Fruit fly (Drosophila melanogaster) whole organism, embryonic: Measurements from ENCODE around the gene CG7381.

Source experiments
- ATbp ChIP-seq: fragments of 200-800 bp; sonication (Bioruptor generic); optimal IDR thresholded peaks from 2 replicates; lab custom pipeline; 2017; ENCODE audit warnings: missing biosample characterization, mild to moderate bottlenecking, missing genetic modification characterization, missing genetic modification reagents
- Ada2b ChIP-seq: fragments of 200-800 bp; sonication (Bioruptor generic); IDR thresholded peaks from 2 replicates; pipeline ENCODE4 v1.3.6; 2022; ENCODE audit warnings: missing biosample characterization, missing genetic modification characterization
- Atf3 ChIP-seq: fragments of 200-800 bp; sonication (Bioruptor generic); optimal IDR thresholded peaks from 3 replicates; lab custom pipeline; 2016; ENCODE audit warnings: missing biosample characterization, missing genetic modification characterization
- CG10147 ChIP-seq: fragments of 200-800 bp; sonication (Bioruptor generic); optimal IDR thresholded peaks from 2 replicates; lab custom pipeline; 2019; ENCODE audit warnings: missing biosample characterization, mild to moderate bottlenecking, missing genetic modification characterization, moderate library complexity
- CG10209 ChIP-seq: fragments of 200-800 bp; sonication (Bioruptor generic); optimal IDR thresholded peaks from 3 replicates; lab custom pipeline; 2017; ENCODE audit warnings: missing biosample characterization, mild to moderate bottlenecking, missing genetic modification characterization, missing genetic modification reagents
- CG10979 ChIP-seq: fragments of 200-800 bp; sonication (Bioruptor generic); optimal IDR thresholded peaks from 2 replicates; lab custom pipeline; 2018; ENCODE audit warnings: missing biosample characterization, mild to moderate bottlenecking, missing genetic modification characterization, moderate library complexity
- CG12104 ChIP-seq: fragments of 200-800 bp; sonication (Bioruptor generic); optimal IDR thresholded peaks from 3 replicates; lab custom pipeline; 2016; ENCODE audit warnings: missing biosample characterization, missing genetic modification characterization
- CG12391 ChIP-seq: fragments of 200-800 bp; sonication (Bioruptor generic); optimal IDR thresholded peaks from 3 replicates; lab custom pipeline; 2018; ENCODE audit warnings: missing biosample characterization, mild to moderate bottlenecking, missing genetic modification characterization, moderate library complexity
- CG12769 ChIP-seq: fragments of 200-800 bp; sonication (Bioruptor generic); optimal IDR thresholded peaks from 2 replicates; lab custom pipeline; 2019; ENCODE audit warnings: missing biosample characterization, mild to moderate bottlenecking, missing genetic modification characterization, moderate library complexity
- CG15011 ChIP-seq: fragments of 200-800 bp; sonication (Bioruptor generic); optimal IDR thresholded peaks from 3 replicates; lab custom pipeline; 2018; ENCODE audit warnings: missing biosample characterization, mild to moderate bottlenecking, missing genetic modification characterization
- CG16779 ChIP-seq: fragments of 200-800 bp; sonication (Bioruptor generic); IDR thresholded peaks from 2 replicates; pipeline ENCODE4 v1.3.6; 2022; ENCODE audit warnings: missing biosample characterization, missing genetic modification characterization
- CG1792 ChIP-seq: fragments of 200-800 bp; sonication (Bioruptor generic); optimal IDR thresholded peaks from 2 replicates; lab custom pipeline; 2016; ENCODE audit warnings: missing biosample characterization, missing genetic modification characterization
- CG2116 ChIP-seq: fragments of 200-800 bp; sonication (Bioruptor generic); optimal IDR thresholded peaks from 3 replicates; lab custom pipeline; 2018; ENCODE audit warnings: missing biosample characterization, mild to moderate bottlenecking, missing genetic modification characterization
- CG2678 ChIP-seq: fragments of 200-800 bp; sonication (Bioruptor generic); optimal IDR thresholded peaks from 3 replicates; lab custom pipeline; 2019; ENCODE audit warnings: missing biosample characterization, mild to moderate bottlenecking, missing genetic modification characterization, moderate library complexity
- CG3838 ChIP-seq: fragments of 200-800 bp; sonication (Bioruptor generic); optimal IDR thresholded peaks from 3 replicates; lab custom pipeline; 2016; ENCODE audit warnings: missing biosample characterization, missing genetic modification characterization
- CG4360 ChIP-seq: fragments of 200-800 bp; sonication (Bioruptor generic); IDR thresholded peaks from 2 replicates; pipeline ENCODE4 v1.3.6; 2022; ENCODE audit warnings: missing biosample characterization, missing genetic modification characterization
- CG4730 ChIP-seq: fragments of 200-800 bp; sonication (Bioruptor generic); IDR thresholded peaks from 2 replicates; pipeline ENCODE4 v1.3.6; 2022; ENCODE audit warnings: missing biosample characterization, missing genetic modification characterization
- CG4854 ChIP-seq: fragments of 200-800 bp; sonication (Bioruptor generic); optimal IDR thresholded peaks from 2 replicates; lab custom pipeline; 2016; ENCODE audit warnings: missing biosample characterization, missing genetic modification characterization, inconsistent platforms
- CG7271 ChIP-seq: fragments of 200-800 bp; sonication (Bioruptor generic); optimal IDR thresholded peaks from 2 replicates; lab custom pipeline; 2018; ENCODE audit warnings: missing biosample characterization, mild to moderate bottlenecking, missing genetic modification characterization, moderate library complexity
- CG7372 ChIP-seq: fragments of 200-800 bp; sonication (Bioruptor generic); IDR thresholded peaks from 2 replicates; pipeline ENCODE4 v1.3.6; 2022; ENCODE audit warnings: missing biosample characterization, missing genetic modification characterization
- CG7786 ChIP-seq: fragments of 200-800 bp; sonication (Bioruptor generic); optimal IDR thresholded peaks from 2 replicates; lab custom pipeline; 2016; ENCODE audit warnings: missing biosample characterization, missing genetic modification characterization
- CG7963 ChIP-seq: fragments of 200-800 bp; sonication (Bioruptor generic); IDR thresholded peaks from 3 replicates; pipeline ENCODE4 v1.3.6; 2022; ENCODE audit warnings: missing biosample characterization, missing genetic modification characterization; ENCODE audit not compliant: partially characterized antibody
- CG9215 ChIP-seq: fragments of 200-800 bp; sonication (Bioruptor generic); IDR thresholded peaks from 2 replicates; pipeline ENCODE4 v1.3.6; 2022; ENCODE audit warnings: missing biosample characterization, missing genetic modification characterization
- CG9727 ChIP-seq: fragments of 200-800 bp; sonication (Bioruptor generic); optimal IDR thresholded peaks from 3 replicates; lab custom pipeline; 2017; ENCODE audit warnings: missing biosample characterization, mild to moderate bottlenecking, missing genetic modification characterization
- CG9797 ChIP-seq: fragments of 200-800 bp; sonication (Bioruptor generic); optimal IDR thresholded peaks from 3 replicates; lab custom pipeline; 2018; ENCODE audit warnings: missing biosample characterization, mild to moderate bottlenecking, missing genetic modification characterization
- CG9932 ChIP-seq: fragments of 200-800 bp; sonication (Bioruptor generic); IDR thresholded peaks from 2 replicates; pipeline ENCODE4 v1.3.6; 2022; ENCODE audit warnings: missing biosample characterization, missing genetic modification characterization
- HHEX ChIP-seq: fragments of 200-800 bp; sonication (Bioruptor generic); optimal IDR thresholded peaks from 3 replicates; lab custom pipeline; 2017; ENCODE audit warnings: missing biosample characterization, mild to moderate bottlenecking, missing genetic modification characterization, missing genetic modification reagents
- Lpt ChIP-seq: fragments of >200 bp; optimal IDR thresholded peaks from 2 replicates; lab custom pipeline; 2018; ENCODE audit warnings: missing biosample characterization, missing genetic modification characterization
- Mad ChIP-seq: fragments of 200-800 bp; sonication (Bioruptor generic); optimal IDR thresholded peaks from 2 replicates; lab custom pipeline; 2016; ENCODE audit warnings: missing biosample characterization, missing genetic modification characterization
- Sry-δ ChIP-seq: fragments of 200-800 bp; sonication (Bioruptor generic); optimal IDR thresholded peaks from 2 replicates; lab custom pipeline; 2016; ENCODE audit warnings: missing biosample characterization, missing genetic modification characterization
- Vsx1 ChIP-seq: fragments of 200-800 bp; sonication (Bioruptor generic); optimal IDR thresholded peaks from 2 replicates; lab custom pipeline; 2017; ENCODE audit warnings: missing biosample characterization, mild to moderate bottlenecking, missing genetic modification characterization, missing genetic modification reagents
- al ChIP-seq: fragments of 200-800 bp; sonication (Bioruptor generic); IDR thresholded peaks from 2 replicates; pipeline ENCODE4 v1.3.6; 2022; ENCODE audit warnings: missing biosample characterization, missing genetic modification characterization
- bab2 ChIP-seq: fragments of 200-800 bp; sonication (Bioruptor generic); optimal IDR thresholded peaks from 2 replicates; lab custom pipeline; 2016; ENCODE audit warnings: missing biosample characterization, missing genetic modification characterization
- cas ChIP-seq: fragments of 200-800 bp; sonication (Bioruptor generic); IDR thresholded peaks from 2 replicates; pipeline ENCODE4 v1.3.6; 2022; ENCODE audit warnings: missing biosample characterization, missing genetic modification characterization
- chm ChIP-seq: fragments of 200-800 bp; sonication (Bioruptor generic); IDR thresholded peaks from 2 replicates; pipeline ENCODE4 v1.3.6; 2022; ENCODE audit warnings: missing biosample characterization, missing genetic modification characterization
- cwo ChIP-seq: fragments of 200-800 bp; sonication (Bioruptor generic); optimal IDR thresholded peaks from 3 replicates; lab custom pipeline; 2017; ENCODE audit warnings: missing biosample characterization, missing genetic modification characterization, mild to moderate bottlenecking, moderate library complexity, missing genetic modification reagents
- danr ChIP-seq: fragments of 200-800 bp; sonication (Bioruptor generic); IDR thresholded peaks from 2 replicates; pipeline ENCODE4 v1.3.6; 2022; ENCODE audit warnings: missing biosample characterization, missing genetic modification characterization
- dysf ChIP-seq: fragments of 200-800 bp; sonication (Bioruptor generic); IDR thresholded peaks from 3 replicates; pipeline ENCODE4 v1.3.6; 2022; ENCODE audit warnings: missing biosample characterization, missing genetic modification characterization
- ftz-f1 ChIP-seq: fragments of 200-800 bp; sonication (Bioruptor generic); optimal IDR thresholded peaks from 2 replicates; lab custom pipeline; 2016; ENCODE audit warnings: missing biosample characterization, missing genetic modification characterization
- gsb ChIP-seq: fragments of 200-800 bp; sonication (Bioruptor generic); IDR thresholded peaks from 2 replicates; pipeline ENCODE4 v1.3.6; 2022; ENCODE audit warnings: missing biosample characterization, missing genetic modification characterization
- kay ChIP-seq: fragments of 200-800 bp; sonication (Bioruptor generic); optimal IDR thresholded peaks from 2 replicates; lab custom pipeline; 2016; ENCODE audit warnings: missing biosample characterization, missing genetic modification characterization
- mirr ChIP-seq: fragments of 200-800 bp; sonication (Bioruptor generic); optimal IDR thresholded peaks from 3 replicates; lab custom pipeline; 2018; ENCODE audit warnings: missing biosample characterization, mild to moderate bottlenecking, missing genetic modification characterization
- mld ChIP-seq: fragments of 200-800 bp; sonication (Bioruptor generic); IDR thresholded peaks from 3 replicates; pipeline ENCODE4 v1.3.6; 2022; ENCODE audit warnings: missing biosample characterization, missing genetic modification characterization; ENCODE audit not compliant: partially characterized antibody
- nerfin-1 ChIP-seq: fragments of 200-800 bp; sonication (Bioruptor generic); optimal IDR thresholded peaks from 3 replicates; lab custom pipeline; 2019; ENCODE audit warnings: missing biosample characterization, mild to moderate bottlenecking, missing genetic modification characterization, moderate library complexity
- p53 ChIP-seq: fragments of 200-800 bp; sonication (Bioruptor generic); optimal IDR thresholded peaks from 2 replicates; lab custom pipeline; 2016; ENCODE audit warnings: missing biosample characterization, missing genetic modification characterization
- sima ChIP-seq: fragments of 200-800 bp; sonication (Bioruptor generic); optimal IDR thresholded peaks from 2 replicates; lab custom pipeline; 2016; ENCODE audit warnings: missing biosample characterization, missing genetic modification characterization
- slp2 ChIP-seq: fragments of 200-800 bp; sonication (Bioruptor generic); optimal IDR thresholded peaks from 2 replicates; lab custom pipeline; 2016; ENCODE audit warnings: missing biosample characterization, missing genetic modification characterization
- sqz ChIP-seq: fragments of 200-800 bp; sonication (Bioruptor generic); optimal IDR thresholded peaks from 3 replicates; lab custom pipeline; 2018; ENCODE audit warnings: missing biosample characterization, mild to moderate bottlenecking, missing genetic modification characterization
- unc-4 ChIP-seq: fragments of 200-800 bp; sonication (Bioruptor generic); IDR thresholded peaks from 2 replicates; pipeline ENCODE4 v1.3.6; 2022; ENCODE audit warnings: missing biosample characterization, missing genetic modification characterization; ENCODE audit not compliant: partially characterized antibody

Gene CG7381

dm6 chr3R:12982167-12982981 is 5.1 kb upstream of the CG7381 start (continued):
- no peak for TF ChIP-seq CG9797 (GFP tag; lab: Kevin White, UChicago)
- TF ChIP-seq CG9727 (GFP tag; lab: Kevin White, UChicago), result peak; percentile 76
- peak; percentile 64 for TF ChIP-seq Vsx1 (GFP tag; lab: Kevin White, UChicago)
- peak; percentile 16 for TF ChIP-seq Mad (GFP tag; lab: Kevin White, UChicago)
- peak; percentile 47 for TF ChIP-seq CG15011 (GFP tag; lab: Kevin White, UChicago)
- TF ChIP-seq HHEX (GFP tag; lab: Kevin White, UChicago), result peak; percentile 71
- TF ChIP-seq CG4730 (GFP tag; lab: Robert Waterston, UW), result no peak
- 0 out of 2 replicates have a peak, but pooled peaks have one; percentile 10 for TF ChIP-seq cas (GFP tag; lab: Robert Waterston, UW)
- no peak for TF ChIP-seq Atf3 (GFP tag; lab: Kevin White, UChicago)
- TF ChIP-seq bab2, result no peak
- TF ChIP-seq CG16779 (GFP tag; lab: Robert Waterston, UW), result no peak
- peak; percentile 3 for TF ChIP-seq sqz (GFP tag; lab: Kevin White, UChicago)
- no peak for TF ChIP-seq danr (GFP tag; lab: Robert Waterston, UW)
- TF ChIP-seq cwo (GFP tag; lab: Kevin White, UChicago), result peak; percentile 71
- TF ChIP-seq dysf (GFP tag; lab: Robert Waterston, UW), result peak; percentile 83
- peak; percentile 57 for TF ChIP-seq CG10979 (tag; lab: Kevin White, UChicago)
- no peak for TF ChIP-seq CG4854 (GFP tag; lab: Kevin White, UChicago)
- TF ChIP-seq ftz-f1 (GFP tag; lab: Kevin White, UChicago), result no peak
- TF ChIP-seq ATbp (GFP tag; lab: Kevin White, UChicago), result peak; percentile 46
- TF ChIP-seq Lpt (GFP tag; lab: Kevin White, UChicago), result no peak
- peak; percentile 25 for TF ChIP-seq kay
- TF ChIP-seq CG9932 (GFP tag; lab: Robert Waterston, UW), result peak; percentile 81
- no peak for TF ChIP-seq CG7786 (GFP tag; lab: Kevin White, UChicago)
- peak; percentile 61 for TF ChIP-seq gsb (GFP tag; lab: Robert Waterston, UW)
- TF ChIP-seq CG7963 (GFP tag; lab: Robert Waterston, UW), result no peak
- TF ChIP-seq CG2678 (tag; lab: Kevin White, UChicago), result peak; percentile 89
- peak; percentile 71 for TF ChIP-seq CG10209 (GFP tag; lab: Kevin White, UChicago)
- no peak for TF ChIP-seq CG2116 (GFP tag; lab: Kevin White, UChicago)
- no peak for TF ChIP-seq CG1792
- no peak for TF ChIP-seq slp2 (GFP tag; lab: Kevin White, UChicago)
- TF ChIP-seq mld (GFP tag; lab: Robert Waterston, UW), result no peak
- peak; percentile 45; the same call in 1 of the 2 replicates for TF ChIP-seq al (GFP tag; lab: Robert Waterston, UW)
- peak; percentile 52 for TF ChIP-seq nerfin-1 (tag; lab: Kevin White, UChicago)
- TF ChIP-seq Ada2b (GFP tag; lab: Robert Waterston, UW), result peak; percentile 59
- no peak for TF ChIP-seq unc-4 (GFP tag; lab: Robert Waterston, UW)
- TF ChIP-seq CG12769, result peak; percentile 27
- no peak for TF ChIP-seq CG3838 (GFP tag; lab: Kevin White, UChicago)
- peak; percentile 41 for TF ChIP-seq CG12104 (GFP tag; lab: Kevin White, UChicago)
- peak; percentile 57 for TF ChIP-seq CG10147
- no peak for TF ChIP-seq CG4360 (GFP tag; lab: Robert Waterston, UW)
- TF ChIP-seq chm (GFP tag; lab: Robert Waterston, UW), result no peak
- TF ChIP-seq CG12391 (tag; lab: Kevin White, UChicago), result peak; percentile 75
- peak; percentile 68 for TF ChIP-seq CG9215 (GFP tag; lab: Robert Waterston, UW)
- TF ChIP-seq sima (GFP tag; lab: Kevin White, UChicago), result no peak
- peak; percentile 72 for TF ChIP-seq mirr (GFP tag; lab: Kevin White, UChicago)
- TF ChIP-seq CG7372 (GFP tag; lab: Robert Waterston, UW), result 0 out of 2 replicates have a peak, but pooled peaks have one; percentile 33
- TF ChIP-seq Sry-δ, result no peak
- TF ChIP-seq CG7271 (tag; lab: Kevin White, UChicago), result no peak
- no peak for TF ChIP-seq p53 (GFP tag; lab: Kevin White, UChicago)
